Worm (Caenorhabditis elegans): Measurements from ENCODE around the gene M106.7.

The M106.7 gene

ce11 chrII:10868670-10869246 is 11.8 kb upstream of the M106.7 start, which contains the start of the genes gmps-1 and cap-2 (continued):
- TF ChIP-seq rnt-1 (tag; optimal IDR thresholded peaks at IDR 0.05) (peak; percentile 98), C34B4.2 (tag; optimal IDR thresholded peaks at IDR 0.05) (peak; percentile 88), xbp-1 (tag; optimal IDR thresholded peaks at IDR 0.05) (peak; percentile 96), nhr-28 (tag; optimal IDR thresholded peaks at IDR 0.05) (no peak), vab-15 (tag; optimal IDR thresholded peaks at IDR 0.05) (peak; percentile 63), ztf-4 (tag; optimal IDR thresholded peaks at IDR 0.05) (peak; percentile 96), sox-4 (tag; optimal IDR thresholded peaks at IDR 0.05) (peak; percentile 91), unc-62 (GFP tag; optimal IDR thresholded peaks at IDR 0.05) (peak; percentile 78), grh-1 (GFP tag; IDR thresholded peaks at IDR 0.05) (peak; percentile 95), ceh-90 (tag; optimal IDR thresholded peaks at IDR 0.05) (peak; percentile 76), pag-3 (tag; optimal IDR thresholded peaks at IDR 0.05; ENCODE audit: borderline replicate concordance, insufficient read depth) (no peak)

DNA sequence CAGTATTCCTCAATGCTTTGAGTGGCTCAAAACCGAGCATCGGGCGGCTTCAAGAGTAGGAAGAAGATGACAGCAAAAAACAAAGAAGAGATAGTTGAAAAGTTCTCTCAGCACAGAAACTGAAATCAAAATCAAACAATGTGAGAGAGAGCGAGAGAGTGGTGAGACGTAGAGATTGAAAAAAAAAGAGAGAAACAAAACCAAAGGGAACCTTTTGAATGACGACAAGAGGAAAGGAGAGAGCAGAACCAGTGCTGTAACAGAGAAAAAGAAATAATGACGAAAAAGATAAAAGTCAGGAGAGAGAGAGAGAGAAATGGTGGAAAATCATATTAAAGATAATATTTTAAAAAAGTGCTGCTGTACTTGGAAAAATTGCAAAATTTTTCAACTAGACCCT is 10.2 kb upstream of the M106.7 start:
- TF ChIP-seq ceh-82 (tag; optimal IDR thresholded peaks at IDR 0.05) (peak in 1 of 3 experiments; percentile 11), xbp-1 (tag; optimal IDR thresholded peaks at IDR 0.05) (no peak), lin-14 (GFP tag; optimal IDR thresholded peaks at IDR 0.05) (peak; percentile 59), sptf-1 (tag; optimal IDR thresholded peaks at IDR 0.05) (no peak), efl-1 (optimal IDR thresholded peaks at IDR 0.05) (peak; percentile 33 to 42), efl-1 (GFP tag; optimal IDR thresholded peaks at IDR 0.05 in 1 of 2) (no peak), lsy-2 (tag; optimal IDR thresholded peaks at IDR 0.05) (peak; percentile 62 to 81), nhr-85 (tag) (no peak), rnt-1 (tag; optimal IDR thresholded peaks at IDR 0.05) (peak; percentile 57), lin-35 (GFP tag; optimal IDR thresholded peaks at IDR 0.05) (peak; percentile 0 to 8), tlp-1 (tag; optimal IDR thresholded peaks at IDR 0.05) (no peak), irx-1 (tag; optimal IDR thresholded peaks at IDR 0.05) (no peak), mep-1 (tag; optimal IDR thresholded peaks at IDR 0.05) (peak; percentile 55), sox-4 (tag; optimal IDR thresholded peaks at IDR 0.05) (no peak), Y116A8C.19 (tag; optimal IDR thresholded peaks at IDR 0.05; ENCODE audit: borderline replicate concordance) (no peak), nhr-71 (tag; optimal IDR thresholded peaks at IDR 0.05) (peak; percentile 57), elt-3 (tag; optimal IDR thresholded peaks at IDR 0.05) (no peak), C04F5.9 (tag; optimal IDR thresholded peaks at IDR 0.05) (peak; percentile 90), nhr-47 (tag; optimal IDR thresholded peaks at IDR 0.05) (peak; percentile 14), elt-2 (tag; optimal IDR thresholded peaks at IDR 0.05) (peak; percentile 11), nhr-77 (tag; optimal IDR thresholded peaks at IDR 0.05) (no peak), blmp-1 (tag; optimal IDR thresholded peaks at IDR 0.05) (no peak), skn-1 (tag; optimal IDR thresholded peaks at IDR 0.05) (peak; percentile 15), ztf-4 (tag; optimal IDR thresholded peaks at IDR 0.05) (peak; percentile 2), snu-23 (GFP tag; optimal IDR thresholded peaks at IDR 0.05) (peak; percentile 51), unc-62 (GFP tag; optimal IDR thresholded peaks at IDR 0.05) (no peak), nhr-20 (tag; optimal IDR thresholded peaks at IDR 0.05) (peak; percentile 51), pax-3 (tag; optimal IDR thresholded peaks at IDR 0.05) (no peak), dpl-1 (GFP tag; optimal IDR thresholded peaks at IDR 0.05) (peak in 2 of 3 experiments; percentile 3 to 18)

DNA sequence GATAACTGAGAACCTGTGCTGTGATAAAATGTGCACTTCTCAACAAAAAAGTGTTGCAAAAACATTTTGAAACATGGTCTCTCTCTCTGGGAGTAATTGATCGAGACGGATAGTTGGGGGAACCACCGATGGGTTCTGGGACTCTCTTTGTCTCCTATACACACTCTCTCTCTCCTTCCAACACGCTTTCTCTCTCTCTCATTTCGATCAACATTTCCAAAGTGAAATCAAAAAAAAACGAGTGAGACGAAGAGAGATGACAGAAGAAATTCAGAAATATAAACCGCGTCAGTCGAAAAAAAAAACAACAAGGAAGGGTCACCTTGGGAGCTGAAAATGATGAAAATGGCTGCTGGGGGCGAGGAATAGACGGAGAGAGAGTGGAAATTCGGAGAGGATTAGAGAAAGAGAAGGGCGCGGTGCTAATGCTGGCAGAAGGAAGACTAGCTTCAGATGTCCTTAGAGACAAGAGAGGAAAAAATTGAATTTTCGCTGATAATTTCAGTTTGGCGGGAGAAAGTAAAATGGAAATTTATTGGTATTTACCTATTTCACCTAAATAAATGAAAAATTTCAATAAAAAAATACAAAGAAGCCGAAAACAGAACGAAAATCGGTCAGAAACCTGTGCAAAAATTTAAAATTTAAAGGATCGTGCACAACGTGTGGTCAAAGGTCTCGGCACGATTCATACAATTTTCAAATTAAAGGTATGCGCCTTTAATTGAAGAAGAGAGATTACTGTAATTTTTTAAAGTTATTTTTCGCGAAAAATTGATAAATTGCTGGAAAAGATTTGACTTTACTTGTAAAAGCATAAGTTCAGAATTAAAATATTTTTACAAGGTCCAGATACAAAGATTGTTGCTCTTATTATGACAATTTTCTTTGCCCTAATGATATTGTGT is 6.0 kb upstream of the M106.7 start:
- TF ChIP-seq blmp-1 (tag; optimal IDR thresholded peaks at IDR 0.05) (peak; percentile 93), nhr-71 (tag; optimal IDR thresholded peaks at IDR 0.05) (peak; percentile 6), swsn-7 (tag; optimal IDR thresholded peaks at IDR 0.05) (no peak), nhr-85 (tag) (peak; percentile 51), efl-1 (optimal IDR thresholded peaks at IDR 0.05) (peak in 1 of 2 experiments; percentile 7), efl-1 (GFP tag; optimal IDR thresholded peaks at IDR 0.05 in 1 of 2) (peak in 1 of 2 experiments; percentile 77), rnt-1 (tag; optimal IDR thresholded peaks at IDR 0.05) (peak; percentile 37), nhr-28 (tag; optimal IDR thresholded peaks at IDR 0.05) (no peak), isw-1 (GFP tag; IDR thresholded peaks at IDR 0.05) (no peak), lin-13 (GFP tag; optimal IDR thresholded peaks at IDR 0.05) (no peak), lir-3 (tag; optimal IDR thresholded peaks at IDR 0.05; ENCODE audit: poor library complexity) (no peak), snu-23 (GFP tag; optimal IDR thresholded peaks at IDR 0.05) (peak; percentile 36), tbx-2 (tag; optimal IDR thresholded peaks at IDR 0.05) (no peak), lin-14 (GFP tag; optimal IDR thresholded peaks at IDR 0.05) (peak; percentile 61), nhr-19 (GFP tag; conservative IDR thresholded peaks at IDR 0.05) (no peak), grh-1 (GFP tag; IDR thresholded peaks at IDR 0.05) (no peak), C04F5.9 (tag; optimal IDR thresholded peaks at IDR 0.05) (peak; percentile 17), sptf-1 (tag; optimal IDR thresholded peaks at IDR 0.05) (no peak), lsy-2 (tag; optimal IDR thresholded peaks at IDR 0.05) (peak in 1 of 2 experiments; percentile 47), lin-39 (tag; optimal IDR thresholded peaks at IDR 0.05) (no peak), nhr-237 (tag; optimal IDR thresholded peaks at IDR 0.05) (no peak), ceh-8 (GFP tag; optimal IDR thresholded peaks at IDR 0.05) (no peak), irx-1 (tag; optimal IDR thresholded peaks at IDR 0.05) (no peak)
